Fruit fly (Drosophila melanogaster) whole organism, embryonic: Measurements from ENCODE around the gene CG4467.

Source experiments
- Asciz ChIP-seq: fragments of 200-800 bp; sonication (Bioruptor generic); optimal IDR thresholded peaks from 2 replicates; lab custom pipeline; 2017; ENCODE audit warnings: missing biosample characterization, mild to moderate bottlenecking, missing genetic modification characterization, missing genetic modification reagents
- Atf6 ChIP-seq: fragments of 200-800 bp; sonication (Bioruptor generic); IDR thresholded peaks from 2 replicates; pipeline ENCODE4 v1.3.6; 2022; ENCODE audit warnings: missing biosample characterization, missing genetic modification characterization
- Blimp-1 ChIP-seq: fragments of 200-800 bp; sonication (Bioruptor generic); optimal IDR thresholded peaks from 3 replicates; lab custom pipeline; 2018; ENCODE audit warnings: missing biosample characterization, missing genetic modification characterization, mild to moderate bottlenecking, moderate library complexity, missing genetic modification reagents
- CG11247 ChIP-seq: fragments of 200-800 bp; sonication (Bioruptor generic); IDR thresholded peaks from 2 replicates; pipeline ENCODE4 v1.3.6; 2022; ENCODE audit warnings: missing biosample characterization, missing genetic modification characterization
- CG11695 ChIP-seq: fragments of 200-800 bp; sonication (Bioruptor generic); IDR thresholded peaks from 3 replicates; pipeline ENCODE4 v1.3.6; 2022; ENCODE audit warnings: missing biosample characterization, missing genetic modification characterization
- CG13775 ChIP-seq: fragments of 200-800 bp; sonication (Bioruptor generic); optimal IDR thresholded peaks from 3 replicates; lab custom pipeline; 2017; ENCODE audit warnings: missing biosample characterization, mild to moderate bottlenecking, missing genetic modification characterization
- CG14860 ChIP-seq: fragments of 200-800 bp; sonication (Bioruptor generic); IDR thresholded peaks from 3 replicates; pipeline ENCODE4 v1.3.6; 2022; ENCODE audit warnings: missing biosample characterization, missing genetic modification characterization; ENCODE audit not compliant: partially characterized antibody
- CG15601 ChIP-seq: fragments of 200-800 bp; sonication (Bioruptor generic); optimal IDR thresholded peaks from 3 replicates; lab custom pipeline; 2019; ENCODE audit warnings: missing biosample characterization, mild to moderate bottlenecking, missing genetic modification characterization, moderate library complexity
- CG1603 ChIP-seq: fragments of 200-800 bp; sonication (Bioruptor generic); optimal IDR thresholded peaks from 2 replicates; lab custom pipeline; 2019; ENCODE audit warnings: missing biosample characterization, mild to moderate bottlenecking, missing genetic modification characterization, moderate library complexity
- CG17328 ChIP-seq: fragments of 200-800 bp; sonication (Bioruptor generic); IDR thresholded peaks from 2 replicates; pipeline ENCODE4 v1.3.6; 2022; ENCODE audit warnings: missing biosample characterization, missing genetic modification characterization
- CG2889 ChIP-seq: fragments of 200-800 bp; sonication (Bioruptor generic); IDR thresholded peaks from 3 replicates; pipeline ENCODE4 v1.3.6; 2022; ENCODE audit warnings: missing biosample characterization, missing genetic modification characterization
- CG31388 ChIP-seq: fragments of 200-800 bp; sonication (Bioruptor generic); optimal IDR thresholded peaks from 2 replicates; lab custom pipeline; 2016; ENCODE audit warnings: missing biosample characterization, missing genetic modification characterization
- CG32532 ChIP-seq: fragments of 200-800 bp; sonication (Bioruptor generic); IDR thresholded peaks from 2 replicates; pipeline ENCODE4 v1.3.6; 2022; ENCODE audit warnings: missing biosample characterization, missing genetic modification characterization
- CG33213 ChIP-seq: fragments of 200-800 bp; sonication (Bioruptor generic); optimal IDR thresholded peaks from 3 replicates; lab custom pipeline; 2016; ENCODE audit warnings: missing biosample characterization, missing genetic modification characterization
- CG3847 ChIP-seq: fragments of 200-800 bp; sonication (Bioruptor generic); IDR thresholded peaks from 2 replicates; pipeline ENCODE4 v1.3.6; 2022; ENCODE audit warnings: missing biosample characterization, missing genetic modification characterization
- CG4360 ChIP-seq: fragments of 200-800 bp; sonication (Bioruptor generic); IDR thresholded peaks from 2 replicates; pipeline ENCODE4 v1.3.6; 2022; ENCODE audit warnings: missing biosample characterization, missing genetic modification characterization
- CG4820 ChIP-seq: fragments of 200-800 bp; sonication (Bioruptor generic); optimal IDR thresholded peaks from 3 replicates; lab custom pipeline; 2016; ENCODE audit warnings: missing biosample characterization, missing genetic modification characterization
- CG6254 ChIP-seq: fragments of 200-800 bp; sonication (Bioruptor generic); optimal IDR thresholded peaks from 3 replicates; lab custom pipeline; 2017; ENCODE audit warnings: mild to moderate bottlenecking, missing biosample characterization, missing genetic modification reagents, missing genetic modification characterization
- CG7357 ChIP-seq: fragments of 200-800 bp; sonication (Bioruptor generic); IDR thresholded peaks from 3 replicates; pipeline ENCODE4 v1.3.6; 2022; ENCODE audit warnings: missing biosample characterization, missing genetic modification characterization
- CG7987 ChIP-seq: fragments of 200-800 bp; sonication (Bioruptor generic); optimal IDR thresholded peaks from 2 replicates; lab custom pipeline; 2018; ENCODE audit warnings: missing biosample characterization, mild to moderate bottlenecking, missing genetic modification characterization, moderate library complexity
- CG9727 ChIP-seq: fragments of 200-800 bp; sonication (Bioruptor generic); optimal IDR thresholded peaks from 3 replicates; lab custom pipeline; 2017; ENCODE audit warnings: missing biosample characterization, mild to moderate bottlenecking, missing genetic modification characterization
- CkIIα-i1 ChIP-seq: fragments of 200-800 bp; sonication (Bioruptor generic); IDR thresholded peaks from 2 replicates; pipeline ENCODE4 v1.3.6; 2022; ENCODE audit warnings: missing biosample characterization, missing genetic modification characterization
- CoRest ChIP-seq: fragments of 200-800 bp; sonication (Bioruptor generic); optimal IDR thresholded peaks from 3 replicates; lab custom pipeline; 2018; ENCODE audit warnings: missing biosample characterization, mild to moderate bottlenecking, missing genetic modification characterization, moderate library complexity
- CrebB ChIP-seq: fragments of 200-800 bp; sonication (Bioruptor generic); optimal IDR thresholded peaks from 3 replicates; lab custom pipeline; 2018; ENCODE audit warnings: missing biosample characterization, mild to moderate bottlenecking, missing genetic modification characterization
- D19B ChIP-seq: fragments of 200-800 bp; sonication (Bioruptor generic); optimal IDR thresholded peaks from 2 replicates; lab custom pipeline; 2017; ENCODE audit warnings: missing biosample characterization, mild to moderate bottlenecking, missing genetic modification characterization
- Dip3 ChIP-seq: fragments of 200-800 bp; sonication (Bioruptor generic); optimal IDR thresholded peaks from 3 replicates; lab custom pipeline; 2016; ENCODE audit warnings: missing biosample characterization, missing genetic modification characterization
- HLH3B ChIP-seq: fragments of 200-800 bp; sonication (Bioruptor generic); IDR thresholded peaks from 2 replicates; pipeline ENCODE4 v1.3.6; 2022; ENCODE audit warnings: missing biosample characterization, missing genetic modification characterization
- Hmx ChIP-seq: fragments of 200-800 bp; sonication (Bioruptor generic); optimal IDR thresholded peaks from 2 replicates; lab custom pipeline; 2016; ENCODE audit warnings: missing biosample characterization, missing genetic modification characterization
- Hr39 ChIP-seq: fragments of >200 bp; optimal IDR thresholded peaks from 2 replicates; lab custom pipeline; 2017
- Mad ChIP-seq: fragments of 200-800 bp; sonication (Bioruptor generic); optimal IDR thresholded peaks from 2 replicates; lab custom pipeline; 2016; ENCODE audit warnings: missing biosample characterization, missing genetic modification characterization
- NC2β ChIP-seq: fragments of 200-800 bp; sonication (Bioruptor generic); optimal IDR thresholded peaks from 2 replicates; lab custom pipeline; 2016; ENCODE audit warnings: missing biosample characterization, missing genetic modification characterization
- Nf-YB ChIP-seq: fragments of 200-800 bp; sonication (Bioruptor generic); optimal IDR thresholded peaks from 3 replicates; lab custom pipeline; 2019; ENCODE audit warnings: missing biosample characterization, mild to moderate bottlenecking, missing genetic modification characterization, moderate library complexity
- NfI ChIP-seq: fragments of 200-800 bp; sonication (Bioruptor generic); optimal IDR thresholded peaks from 3 replicates; lab custom pipeline; 2018; ENCODE audit warnings: missing biosample characterization, mild to moderate bottlenecking, missing genetic modification characterization, moderate library complexity
- Pdp1 ChIP-seq, 2 experiments: fragments of 200-800 bp; sonication (Bioruptor generic); optimal IDR thresholded peaks; 3 replicates each; lab custom pipeline; 2016; ENCODE audit warnings: missing biosample characterization in 2 of 2, missing genetic modification characterization in 2 of 2, mild to moderate bottlenecking in 1 of 2, moderate library complexity in 1 of 2
- Side ChIP-seq: fragments of 200-800 bp; sonication (Bioruptor generic); optimal IDR thresholded peaks from 2 replicates; lab custom pipeline; 2016; ENCODE audit warnings: missing biosample characterization, missing genetic modification characterization
- Six4 ChIP-seq: fragments of 200-800 bp; sonication (Bioruptor generic); optimal IDR thresholded peaks from 2 replicates; lab custom pipeline; 2016; ENCODE audit warnings: missing biosample characterization, missing genetic modification characterization
- Xbp1 ChIP-seq: fragments of 200-800 bp; sonication (Bioruptor generic); optimal IDR thresholded peaks from 3 replicates; lab custom pipeline; 2016; ENCODE audit warnings: missing biosample characterization, mild to moderate bottlenecking, missing genetic modification characterization
- bab2 ChIP-seq: fragments of 200-800 bp; sonication (Bioruptor generic); optimal IDR thresholded peaks from 2 replicates; lab custom pipeline; 2016; ENCODE audit warnings: missing biosample characterization, missing genetic modification characterization
- chif ChIP-seq, 2 experiments: fragments of 200-800 bp; sonication (Bioruptor generic); optimal IDR thresholded peaks; 3 replicates each; lab custom pipeline; 2016; ENCODE audit warnings: missing biosample characterization in 2 of 2, missing genetic modification characterization in 2 of 2
- chn ChIP-seq: fragments of 200-800 bp; sonication (Bioruptor generic); optimal IDR thresholded peaks from 2 replicates; lab custom pipeline; 2016; ENCODE audit warnings: missing biosample characterization, missing genetic modification characterization
- corto ChIP-seq: fragments of 200-800 bp; sonication (Bioruptor generic); optimal IDR thresholded peaks from 2 replicates; lab custom pipeline; 2016; ENCODE audit warnings: missing biosample characterization, mild to moderate bottlenecking, missing genetic modification characterization, moderate library complexity
- cwo ChIP-seq: fragments of 200-800 bp; sonication (Bioruptor generic); optimal IDR thresholded peaks from 3 replicates; lab custom pipeline; 2017; ENCODE audit warnings: missing biosample characterization, missing genetic modification characterization, mild to moderate bottlenecking, moderate library complexity, missing genetic modification reagents
- gro ChIP-seq: fragments of 200-800 bp; sonication (Bioruptor generic); optimal IDR thresholded peaks from 2 replicates; lab custom pipeline; 2016; ENCODE audit warnings: missing biosample characterization, missing genetic modification characterization
- nau ChIP-seq: fragments of 200-800 bp; sonication (Bioruptor generic); optimal IDR thresholded peaks from 3 replicates; lab custom pipeline; 2017; ENCODE audit warnings: missing biosample characterization, mild to moderate bottlenecking, missing genetic modification characterization, missing genetic modification reagents
- pho ChIP-seq: fragments of 200-800 bp; sonication (Bioruptor generic); optimal IDR thresholded peaks from 2 replicates; lab custom pipeline; 2016; ENCODE audit warnings: missing biosample characterization, missing genetic modification characterization
- pnt ChIP-seq: fragments of 200-800 bp; sonication (Bioruptor generic); optimal IDR thresholded peaks from 3 replicates; lab custom pipeline; 2016; ENCODE audit warnings: missing biosample characterization, missing genetic modification characterization
- prd ChIP-seq, 3 experiments: fragments of >200 bp in 2 of 3; fragments of 200-800 bp in 1 of 3; sonication (Bioruptor generic) in 1 of 3; optimal IDR thresholded peaks in 2 of 3; IDR thresholded peaks in 1 of 3; 2 replicates in 2 of 3; 3 replicates in 1 of 3; pipeline versions ENCODE4 v1.3.6 to Lab custom; 2017 to 2022; ENCODE audit warnings: missing biosample characterization in 1 of 3, missing genetic modification characterization in 1 of 3
- sens ChIP-seq: fragments of 200-800 bp; sonication (Bioruptor generic); peaks from one replicate; lab custom pipeline; 2016; ENCODE audit warnings: missing biosample characterization, missing genetic modification characterization
- tap ChIP-seq: fragments of 200-800 bp; optimal IDR thresholded peaks from 3 replicates; lab custom pipeline; 2019; ENCODE audit warnings: missing biosample characterization, mild to moderate bottlenecking, missing genetic modification characterization, moderate library complexity
- toy ChIP-seq: fragments of 200-800 bp; sonication (Bioruptor generic); IDR thresholded peaks from 2 replicates; pipeline ENCODE4 v1.3.6; 2022; ENCODE audit warnings: missing biosample characterization, missing genetic modification characterization

CG4467 gene

dm6 chr3R:23211745-23212254 lies 36.9 kb downstream of the CG4467 start (continued):
- TF ChIP-seq Mad (GFP tag; lab: Kevin White, UChicago) = peak; percentile 27
- TF ChIP-seq CG4820 = peak; percentile 27
- peak; percentile 4 for TF ChIP-seq pho (GFP tag; lab: Kevin White, UChicago)
- no peak for TF ChIP-seq CG7357 (GFP tag; lab: Robert Waterston, UW)
- TF ChIP-seq prd (optimal IDR thresholded peaks at IDR 0.05; lab: Kevin White, UChicago) = no peak
- TF ChIP-seq prd (GFP tag; IDR thresholded peaks at IDR 0.05; lab: Robert Waterston, UW) = peak; percentile 42; the same call in 1 of the 3 replicates
- peak; percentile 43 for TF ChIP-seq CoRest
- TF ChIP-seq CG31388 (GFP tag; lab: Kevin White, UChicago) = peak; percentile 5
- TF ChIP-seq CG14860 (GFP tag; lab: Robert Waterston, UW) = no peak
- TF ChIP-seq CG11695 = 0 out of 3 replicates have a peak, but pooled peaks have one; percentile 37
- TF ChIP-seq CrebB (tag; lab: Kevin White, UChicago) = peak; percentile 27
- TF ChIP-seq Dip3 (GFP tag; lab: Kevin White, UChicago) = peak; percentile 4
- TF ChIP-seq chn (GFP tag; lab: Kevin White, UChicago) = no peak
- peak; percentile 18 for TF ChIP-seq CG1603 (tag; lab: Kevin White, UChicago)
- TF ChIP-seq Blimp-1 (GFP tag; lab: Kevin White, UChicago) = peak; percentile 60
- TF ChIP-seq Hmx (GFP tag; lab: Kevin White, UChicago) = no peak
- TF ChIP-seq Side = peak; percentile 54
- TF ChIP-seq CG11247 = peak; percentile 20; the same call in 1 of the 2 replicates
- peak; percentile 95 for TF ChIP-seq Nf-YB
- peak; percentile 51 for TF ChIP-seq CG15601 (tag; lab: Kevin White, UChicago)
- no peak for TF ChIP-seq Hr39 (lab: Kevin White, UChicago)
- TF ChIP-seq sens (GFP tag; lab: Kevin White, UChicago) = peak; percentile 92
- peak; percentile 10 for TF ChIP-seq CG7987 (GFP tag; lab: Kevin White, UChicago)
- TF ChIP-seq CG17328 (GFP tag; lab: Robert Waterston, UW) = 0 out of 2 replicates have a peak, but pooled peaks have one; percentile 19
- peak; percentile 58; the same call in 1 of the 2 replicates for TF ChIP-seq CG32532 (GFP tag; lab: Robert Waterston, UW)
- peak; percentile 40 to 52 for TF ChIP-seq Pdp1 (GFP tag; optimal IDR thresholded peaks at IDR 0.05; lab: Kevin White, UChicago)
- TF ChIP-seq D19B = peak; percentile 22
- TF ChIP-seq Atf6 (GFP tag; lab: Robert Waterston, UW) = peak; percentile 45; the same call in 1 of the 2 replicates
- TF ChIP-seq CG4360 = peak; percentile 21; the same call in 1 of the 2 replicates
- TF ChIP-seq toy (GFP tag; lab: Robert Waterston, UW) = 0 out of 2 replicates have a peak, but pooled peaks have one; percentile 30
- TF ChIP-seq bab2 (GFP tag; lab: Kevin White, UChicago) = peak; percentile 34
- peak; percentile 74 for TF ChIP-seq CG9727 (GFP tag; lab: Kevin White, UChicago)
- peak; percentile 65 for TF ChIP-seq cwo (GFP tag; lab: Kevin White, UChicago)
- TF ChIP-seq NfI = peak; percentile 5
- peak; percentile 43 for TF ChIP-seq CG13775 (GFP tag; lab: Kevin White, UChicago)
- TF ChIP-seq CG3847 = no peak; the same call in 1 of the 2 replicates
- no peak for TF ChIP-seq CG2889 (GFP tag; lab: Robert Waterston, UW)
- TF ChIP-seq tap (tag; lab: Kevin White, UChicago) = peak; percentile 45
- TF ChIP-seq Asciz (GFP tag; lab: Kevin White, UChicago) = no peak
- peak; percentile 38 for TF ChIP-seq nau (GFP tag; lab: Kevin White, UChicago)
- TF ChIP-seq pnt (GFP tag; lab: Kevin White, UChicago) = peak; percentile 1
- peak; percentile 39 to 48 for TF ChIP-seq chif (GFP tag; optimal IDR thresholded peaks at IDR 0.05; lab: Kevin White, UChicago)
- TF ChIP-seq CG6254 (GFP tag; lab: Kevin White, UChicago) = peak; percentile 53
- TF ChIP-seq corto (GFP tag; lab: Kevin White, UChicago) = peak; percentile 22
- peak; percentile 25 for TF ChIP-seq gro (GFP tag; lab: Kevin White, UChicago)
- TF ChIP-seq CkIIα-i1 (GFP tag; lab: Robert Waterston, UW) = no peak
- TF ChIP-seq CG33213 (GFP tag; lab: Kevin White, UChicago) = peak; percentile 2
- TF ChIP-seq Six4 = peak; percentile 7
- peak; percentile 41 for TF ChIP-seq Xbp1 (GFP tag; lab: Kevin White, UChicago)
- no peak for TF ChIP-seq NC2β (GFP tag; lab: Kevin White, UChicago)
- peak; percentile 64 for TF ChIP-seq HLH3B (GFP tag; lab: Robert Waterston, UW)
